Fruit fly (Drosophila melanogaster): Measurements from ENCODE around the gene Culd.

DNA sequence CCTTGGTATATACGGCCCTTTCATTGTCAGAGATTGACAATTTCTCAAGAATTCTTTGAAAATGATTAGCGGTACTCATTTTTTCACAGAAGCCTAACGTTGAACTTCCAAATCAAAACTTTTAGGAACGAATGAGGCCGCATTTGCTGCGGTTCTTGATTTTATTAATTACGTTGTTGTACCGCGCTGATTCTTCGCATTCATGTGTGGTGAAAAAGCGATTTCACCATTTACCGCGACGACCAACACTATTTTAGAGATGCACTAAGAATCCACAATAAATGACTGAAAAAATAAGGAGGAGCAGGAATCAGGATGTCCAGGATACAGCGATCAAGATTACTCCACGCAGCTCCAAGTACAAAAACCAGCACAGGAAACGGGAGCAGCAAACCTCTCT lies 52.2 kb downstream of the Culd start, which contains the start of the genes CG7194 and Sbp2:
- TF ChIP-seq CG8478 (optimal IDR thresholded peaks at IDR 0.05) (no peak), CTCF (optimal IDR thresholded peaks at IDR 0.05) (no peak)
